Fruit fly (Drosophila melanogaster) whole organism, prepupa: Measurements from ENCODE around the gene CG1542.

Source experiments
- CG10631 ChIP-seq: fragments of 200-800 bp; sonication (Bioruptor generic); optimal IDR thresholded peaks from 2 replicates; lab custom pipeline; 2016; ENCODE audit warnings: missing biosample characterization, missing genetic modification characterization
- CG31627 ChIP-seq: fragments of 200-800 bp; sonication (Bioruptor generic); optimal IDR thresholded peaks from 3 replicates; lab custom pipeline; 2016; ENCODE audit warnings: missing biosample characterization, missing genetic modification characterization
- Eip78C ChIP-seq: fragments of 200-800 bp; sonication (Bioruptor generic); peaks from one replicate; lab custom pipeline; 2016; ENCODE audit warnings: missing biosample characterization, missing genetic modification characterization
- Sox102F ChIP-seq: fragments of 200-800 bp; sonication (Bioruptor generic); optimal IDR thresholded peaks from 2 replicates; lab custom pipeline; 2016; ENCODE audit warnings: missing biosample characterization, mild to moderate bottlenecking, missing genetic modification characterization
- fd85E ChIP-seq: fragments of 200-800 bp; sonication (Bioruptor generic); optimal IDR thresholded peaks from 3 replicates; lab custom pipeline; 2016; ENCODE audit warnings: missing biosample characterization, missing genetic modification characterization
- lz ChIP-seq: fragments of 200-800 bp; sonication (Bioruptor generic); optimal IDR thresholded peaks from 3 replicates; lab custom pipeline; 2016; ENCODE audit warnings: missing biosample characterization, missing genetic modification characterization
- net ChIP-seq: fragments of 200-800 bp; sonication (Bioruptor generic); optimal IDR thresholded peaks from 3 replicates; lab custom pipeline; 2016; ENCODE audit warnings: missing biosample characterization, missing genetic modification characterization
- ss ChIP-seq, 2 experiments: fragments of 200-800 bp; sonication (Bioruptor generic); optimal IDR thresholded peaks; 2 replicates in 1 of 2; 3 replicates in 1 of 2; lab custom pipeline; 2017 to 2018; ENCODE audit warnings: mild to moderate bottlenecking in 2 of 2, missing biosample characterization in 2 of 2, missing genetic modification characterization in 2 of 2, moderate library complexity in 1 of 2

DNA sequence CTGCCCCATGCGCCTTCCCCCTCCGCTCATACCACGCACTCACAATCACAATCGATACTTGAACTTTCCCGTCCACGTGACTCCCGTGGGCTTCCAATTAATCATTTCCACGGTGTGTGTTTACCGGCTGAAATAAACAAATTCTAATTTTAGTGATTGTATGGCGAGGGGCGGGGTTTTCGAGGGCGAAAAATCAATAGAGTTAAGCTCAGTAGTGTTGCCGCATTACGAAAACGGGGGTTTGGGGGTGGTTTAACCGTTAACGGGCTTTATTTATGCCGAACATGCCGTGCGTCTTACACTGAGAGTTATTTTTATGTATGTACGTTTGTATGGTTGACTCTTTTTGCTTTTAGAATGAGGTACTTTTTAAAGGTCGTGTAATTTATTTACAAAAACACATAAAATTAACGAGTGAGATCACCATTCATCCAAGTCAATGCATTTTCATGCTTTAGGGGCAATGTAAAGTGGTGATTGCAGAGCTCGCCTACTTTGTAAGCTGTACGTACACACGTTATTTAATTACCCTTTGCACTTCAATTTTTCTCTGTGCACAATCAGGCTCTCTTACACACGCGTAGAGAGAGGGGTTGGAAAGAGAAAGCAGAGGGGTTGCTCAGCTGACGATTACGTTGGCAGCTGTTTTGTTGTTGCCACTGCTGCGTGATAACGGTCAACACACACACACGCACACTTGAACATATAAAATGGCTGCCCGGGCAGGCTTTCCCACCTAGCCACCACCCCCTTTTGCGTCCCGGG lies 9.0 kb downstream of the CG1542 start:
- TF ChIP-seq lz (GFP tag; lab: Kevin White, UChicago) (peak; percentile 79), fd85E (GFP tag; lab: Kevin White, UChicago) (no peak), Eip78C (GFP tag; lab: Kevin White, UChicago) (peak; percentile 91), net (GFP tag; lab: Kevin White, UChicago) (peak; percentile 69), Sox102F (GFP tag; lab: Kevin White, UChicago) (peak; percentile 71), ss (GFP tag; optimal IDR thresholded peaks at IDR 0.05; lab: Kevin White, UChicago) (peak; percentile 31 to 59), CG10631 (GFP tag; lab: Kevin White, UChicago) (peak; percentile 62), CG31627 (GFP tag; lab: Kevin White, UChicago) (peak; percentile 78)
